Fruit fly (Drosophila melanogaster) ovary, adult (tissue): ENCODE data around the gene puc.

ENCODE experiments used
- CG17801 ChIP-seq: fragments of 200-800 bp; optimal IDR thresholded peaks from 2 replicates; lab custom pipeline; 2019; ENCODE audit warnings: missing biosample characterization, mild to moderate bottlenecking, missing genetic modification characterization, moderate library complexity; ENCODE audit not compliant: partially characterized antibody

Gene puc

dm6 chr3R:8139854-8140402 lies 34.8 kb downstream of the puc start:
- no peak for TF ChIP-seq CG17801 (GFP tag; lab: Kevin White, UChicago)

dm6 chr3R:8140628-8141372 lies 35.7 kb downstream of the puc start:
- TF ChIP-seq CG17801 (GFP tag; lab: Kevin White, UChicago) = no peak

- no peak for TF ChIP-seq CG17801 (GFP tag; lab: Kevin White, UChicago)
Measured at dm6 chr3R:8142113-8142512, 37.0 kb downstream of the puc start.

- no peak for TF ChIP-seq CG17801 (GFP tag; lab: Kevin White, UChicago)
Measured at dm6 chr3R:8145764-8146163, 40.6 kb downstream of the puc start.

dm6 chr3R:8146892-8147384 lies 41.8 kb downstream of the puc start:
- no peak for TF ChIP-seq CG17801 (GFP tag; lab: Kevin White, UChicago)

- TF ChIP-seq CG17801 (GFP tag; lab: Kevin White, UChicago) = no peak
Measured at dm6 chr3R:8149003-8149402, 43.9 kb downstream of the puc start.

dm6 chr3R:8149995-8150394 lies 44.9 kb downstream of the puc start:
- TF ChIP-seq CG17801 (GFP tag; lab: Kevin White, UChicago) = no peak

- no peak for TF ChIP-seq CG17801 (GFP tag; lab: Kevin White, UChicago)
Measured at dm6 chr3R:8151163-8151562, 46.0 kb downstream of the puc start.

dm6 chr3R:8152578-8153191 lies 47.6 kb downstream of the puc start:
- TF ChIP-seq CG17801 (GFP tag; lab: Kevin White, UChicago) = no peak

dm6 chr3R:8153958-8154606 lies 49.0 kb downstream of the puc start:
- no peak for TF ChIP-seq CG17801 (GFP tag; lab: Kevin White, UChicago)

dm6 chr3R:8155735-8156670 lies 50.9 kb downstream of the puc start:
- no peak for TF ChIP-seq CG17801 (GFP tag; lab: Kevin White, UChicago)

dm6 chr3R:8157247-8157646 lies 52.1 kb downstream of the puc start:
- TF ChIP-seq CG17801 (GFP tag; lab: Kevin White, UChicago) = no peak

- no peak for TF ChIP-seq CG17801 (GFP tag; lab: Kevin White, UChicago)
Measured at dm6 chr3R:8158328-8158727, 53.2 kb downstream of the puc start.
